Worm (Caenorhabditis elegans) whole organism, dauer: Measurements from ENCODE around the gene dod-23.
"Not testable (repeated sequence)": the region's sequence is repeated elsewhere in the genome, so short reads cannot be mapped to it uniquely, and the experiment has no call there.

Source experiments
- unc-62 ChIP-seq: sonication (generic microtip); optimal IDR thresholded peaks from 2 replicates; lab custom pipeline; 2017; ENCODE audit warnings: missing biosample characterization, missing genetic modification reagents, missing genetic modification characterization

The dod-23 gene

ce11 chrII:8399064-8399463 lies at the start of gene dod-23:
TSS of gene dod-23 (minus strand) at chrII:8399164.
- TF ChIP-seq unc-62 (GFP tag; lab: Kevin White, UChicago) = no peak

- TF ChIP-seq unc-62 (GFP tag; lab: Kevin White, UChicago) = no peak
Measured at ce11 chrII:8446731-8447130, 47.8 kb upstream of the dod-23 start, which contains the start of gene cut-3. TSS of gene cut-3 (minus strand) at chrII:8446831.

ce11 chrII:8444007-8444406 lies 45.0 kb upstream of the dod-23 start, which contains the start of gene evl-20:
TSS of gene evl-20 (plus strand) at chrII:8444307.
- TF ChIP-seq unc-62 (GFP tag; lab: Kevin White, UChicago) = no peak

ce11 chrII:8442717-8443223 lies 43.8 kb upstream of the dod-23 start, which contains the start of gene eif-3.G:
TSS of gene eif-3.G (plus strand) at chrII:8442767.
- no peak for TF ChIP-seq unc-62 (GFP tag; lab: Kevin White, UChicago)

ce11 chrII:8442176-8442575 lies 43.2 kb upstream of the dod-23 start:
- no peak for TF ChIP-seq unc-62 (GFP tag; lab: Kevin White, UChicago)

- TF ChIP-seq unc-62 (GFP tag; lab: Kevin White, UChicago) = no peak
Measured at ce11 chrII:8441519-8441918, 42.6 kb upstream of the dod-23 start.

ce11 chrII:8440792-8441191 lies 41.8 kb upstream of the dod-23 start:
- no peak for TF ChIP-seq unc-62 (GFP tag; lab: Kevin White, UChicago)

ce11 chrII:8440097-8440496 lies 41.1 kb upstream of the dod-23 start:
- TF ChIP-seq unc-62 (GFP tag; lab: Kevin White, UChicago) = no peak

- no peak for TF ChIP-seq unc-62 (GFP tag; lab: Kevin White, UChicago)
Measured at ce11 chrII:8438791-8439287, 39.9 kb upstream of the dod-23 start, which contains the start of gene lips-10. TSS of gene lips-10 (plus strand) at chrII:8439168.

- TF ChIP-seq unc-62 (GFP tag; lab: Kevin White, UChicago) = no peak
Measured at ce11 chrII:8437035-8437434, 38.1 kb upstream of the dod-23 start, which contains the start of gene acp-3. TSS of gene acp-3 (minus strand) at chrII:8437135.

- no peak for TF ChIP-seq unc-62 (GFP tag; lab: Kevin White, UChicago)
Measured at ce11 chrII:8435005-8435404, 36.0 kb upstream of the dod-23 start, which contains the start of gene acp-4. TSS of gene acp-4 (minus strand) at chrII:8435105.

ce11 chrII:8431954-8432353 lies 33.0 kb upstream of the dod-23 start, which contains the start of gene acp-2:
TSS of gene acp-2 (minus strand) at chrII:8432054.
- TF ChIP-seq unc-62 (GFP tag; lab: Kevin White, UChicago) = no peak

- TF ChIP-seq unc-62 (GFP tag; lab: Kevin White, UChicago) = no peak
Measured at ce11 chrII:8428947-8429919, 30.3 kb upstream of the dod-23 start.

ce11 chrII:8428758-8428946 lies 29.7 kb upstream of the dod-23 start, which contains the start of gene F14E5.2:
TSS of gene F14E5.2 (minus strand) at chrII:8428858.
- TF ChIP-seq unc-62 (GFP tag; lab: Kevin White, UChicago) = no peak

- no peak for TF ChIP-seq unc-62 (GFP tag; lab: Kevin White, UChicago)
Measured at ce11 chrII:8420775-8421388, 21.9 kb upstream of the dod-23 start.

ce11 chrII:8419798-8420197 lies 20.8 kb upstream of the dod-23 start, which contains the start of gene F14E5.8:
TSS of gene F14E5.8 (plus strand) at chrII:8420098.
- TF ChIP-seq unc-62 (GFP tag; lab: Kevin White, UChicago) = not testable (repeated sequence)
